Fruit fly (Drosophila melanogaster) whole organism, wandering third instar larva: Measurements from ENCODE around the gene dwg.

Experiments
- Abd-B ChIP-seq: fragments of >200 bp; optimal IDR thresholded peaks from 2 replicates; lab custom pipeline; 2017; ENCODE audit warnings: missing biosample characterization, missing genetic modification characterization
- CG9705 ChIP-seq: fragments of 200-800 bp; sonication (Bioruptor generic); optimal IDR thresholded peaks from 2 replicates; lab custom pipeline; 2018; ENCODE audit warnings: missing biosample characterization, mild to moderate bottlenecking, missing genetic modification characterization
- Dif ChIP-seq: fragments of 200-275, 200-300 bp; sonication (Bioruptor generic); optimal IDR thresholded peaks from 2 replicates; lab custom pipeline; 2018; ENCODE audit warnings: missing biosample characterization, missing genetic modification characterization; ENCODE audit not compliant: partially characterized antibody
- GATAd ChIP-seq: sonication (Bioruptor generic); optimal IDR thresholded peaks from 2 replicates; lab custom pipeline; 2016; ENCODE audit warnings: missing biosample characterization, missing genetic modification characterization
- HLH106 ChIP-seq: fragments of 200-800 bp; optimal IDR thresholded peaks from 3 replicates; lab custom pipeline; 2019; ENCODE audit warnings: missing biosample characterization, mild to moderate bottlenecking, missing genetic modification characterization, moderate library complexity
- Hr78 ChIP-seq: fragments of >200 bp; optimal IDR thresholded peaks from 2 replicates; lab custom pipeline; 2017; ENCODE audit warnings: missing biosample characterization, missing genetic modification characterization
- Hr83 ChIP-seq: fragments of 200-300 bp; sonication (Bioruptor generic); optimal IDR thresholded peaks from 2 replicates; lab custom pipeline; 2016; ENCODE audit warnings: missing biosample characterization, mild to moderate bottlenecking, missing genetic modification characterization, moderate library complexity; ENCODE audit not compliant: poor library complexity, severe bottlenecking
- Jra ChIP-seq: sonication (Bioruptor generic); optimal IDR thresholded peaks from 2 replicates; lab custom pipeline; 2016; ENCODE audit warnings: missing biosample characterization, missing genetic modification characterization
- Mio ChIP-seq: sonication (Bioruptor generic); optimal IDR thresholded peaks from 2 replicates; lab custom pipeline; 2016; ENCODE audit warnings: missing biosample characterization, missing genetic modification characterization
- Myc ChIP-seq: fragments of >200 bp; optimal IDR thresholded peaks from 2 replicates; lab custom pipeline; 2017
- N ChIP-seq: fragments of >200 bp; optimal IDR thresholded peaks from 2 replicates; lab custom pipeline; 2018; ENCODE audit warnings: missing biosample characterization, missing external identifiers, missing genetic modification characterization
- OdsH ChIP-seq: fragments of 200-800 bp; sonication (Bioruptor generic); optimal IDR thresholded peaks from 2 replicates; lab custom pipeline; 2016; ENCODE audit warnings: missing biosample characterization, mild to moderate bottlenecking, missing genetic modification characterization
- Rel ChIP-seq, 2 experiments: fragments of 200-800 bp; sonication (Bioruptor generic) in 1 of 2; optimal IDR thresholded peaks; 2 replicates in 1 of 2; 3 replicates in 1 of 2; lab custom pipeline; 2016 to 2019; ENCODE audit warnings: mild to moderate bottlenecking in 2 of 2, missing biosample characterization in 2 of 2, missing genetic modification characterization in 2 of 2, moderate library complexity in 1 of 2
- Sp1 ChIP-seq: fragments of 200-800 bp; sonication (Bioruptor generic); optimal IDR thresholded peaks from 3 replicates; lab custom pipeline; 2019; ENCODE audit warnings: missing biosample characterization, mild to moderate bottlenecking, missing genetic modification characterization, moderate library complexity
- Vsx2 ChIP-seq: fragments of 200-300, 225-300 bp; sonication (Bioruptor generic); optimal IDR thresholded peaks from 2 replicates; lab custom pipeline; 2018; ENCODE audit warnings: missing biosample characterization, missing genetic modification characterization; ENCODE audit not compliant: partially characterized antibody
- br ChIP-seq: fragments of 200-800 bp; sonication (Bioruptor generic); optimal IDR thresholded peaks from 2 replicates; lab custom pipeline; 2016; ENCODE audit warnings: missing biosample characterization, missing genetic modification characterization
- dl ChIP-seq, 2 experiments: fragments of 175-275, 200-275 bp in 1 of 2; fragments of 200-275 bp in 1 of 2; sonication (Bioruptor generic); optimal IDR thresholded peaks; lab custom pipeline; 2018; ENCODE audit warnings: mild to moderate bottlenecking in 2 of 2, missing biosample characterization in 2 of 2, missing genetic modification characterization in 2 of 2, moderate library complexity in 2 of 2; ENCODE audit not compliant: partially characterized antibody in 2 of 2, insufficient read depth in 1 of 2
- ey ChIP-seq: fragments of 200-800 bp; sonication (Bioruptor generic); optimal IDR thresholded peaks from 2 replicates; lab custom pipeline; 2016; ENCODE audit warnings: missing biosample characterization, missing genetic modification characterization
- foxo ChIP-seq, 2 experiments: fragments of 200-800 bp; sonication (Bioruptor generic); optimal IDR thresholded peaks; 2 replicates in 1 of 2; 3 replicates in 1 of 2; lab custom pipeline; 2016 to 2017; ENCODE audit warnings: missing biosample characterization in 2 of 2, missing genetic modification characterization in 2 of 2
- fru ChIP-seq: fragments of 200-800 bp; sonication (Bioruptor generic); optimal IDR thresholded peaks from 3 replicates; lab custom pipeline; 2016; ENCODE audit warnings: missing biosample characterization, mild to moderate bottlenecking, missing genetic modification characterization
- h ChIP-seq: fragments of 200-800 bp; sonication (Bioruptor generic); optimal IDR thresholded peaks from 3 replicates; lab custom pipeline; 2016; ENCODE audit warnings: missing biosample characterization, mild to moderate bottlenecking, missing genetic modification characterization
- jim ChIP-seq: fragments of 175-275, 200-325 bp; sonication (Bioruptor generic); optimal IDR thresholded peaks from 2 replicates; lab custom pipeline; 2016; ENCODE audit warnings: missing biosample characterization, mild to moderate bottlenecking, missing genetic modification characterization
- lola ChIP-seq: fragments of >200 bp; optimal IDR thresholded peaks from 2 replicates; lab custom pipeline; 2017; ENCODE audit warnings: missing biosample characterization, missing genetic modification characterization
- pan ChIP-seq: fragments of >200 bp; optimal IDR thresholded peaks from 2 replicates; lab custom pipeline; 2017
- psq ChIP-seq: fragments of 200-800 bp; sonication (Bioruptor generic); optimal IDR thresholded peaks from 3 replicates; lab custom pipeline; 2017; ENCODE audit warnings: missing biosample characterization, mild to moderate bottlenecking, missing genetic modification characterization, moderate library complexity
- rgr ChIP-seq: fragments of 200-800 bp; sonication (Bioruptor generic); optimal IDR thresholded peaks from 3 replicates; lab custom pipeline; 2016; ENCODE audit warnings: missing biosample characterization, mild to moderate bottlenecking, missing genetic modification characterization
- sage ChIP-seq: fragments of 200-800 bp; sonication (Bioruptor generic); optimal IDR thresholded peaks from 2 replicates; lab custom pipeline; 2016; ENCODE audit warnings: missing biosample characterization, mild to moderate bottlenecking, missing genetic modification characterization
- sv ChIP-seq: fragments of 200-800 bp; sonication (Bioruptor generic); optimal IDR thresholded peaks from 3 replicates; lab custom pipeline; 2016; ENCODE audit warnings: missing biosample characterization, missing genetic modification characterization
- tai ChIP-seq: sonication (Bioruptor generic); optimal IDR thresholded peaks from 2 replicates; lab custom pipeline; 2016; ENCODE audit warnings: missing biosample characterization, missing genetic modification characterization
- usp ChIP-seq: fragments of >200 bp; optimal IDR thresholded peaks from 2 replicates; lab custom pipeline; 2017; ENCODE audit warnings: missing biosample characterization, missing genetic modification characterization
- woc ChIP-seq: sonication (Bioruptor generic); optimal IDR thresholded peaks from 2 replicates; lab custom pipeline; 2016; ENCODE audit warnings: missing biosample characterization, mild to moderate bottlenecking, missing genetic modification characterization

The dwg gene

dm6 chrX:2713776-2714175 is 13.7 kb upstream of the dwg start, which contains the start of the genes CG2685 and CG2694:
TSS of gene CG2685 (minus strand) at chrX:2713960.
TSS of gene CG2694 (plus strand) at chrX:2714079.
- TF ChIP-seq Myc (lab: Kevin White, UChicago) (peak; percentile 24), rgr (GFP tag; lab: Kevin White, UChicago) (peak; percentile 9), ey (GFP tag; lab: Kevin White, UChicago) (no peak), foxo (GFP tag; optimal IDR thresholded peaks at IDR 0.05; lab: Kevin White, UChicago) (peak in 1 of 2 experiments; percentile 10)

dm6 chrX:2714730-2715129 is 12.8 kb upstream of the dwg start:
- TF ChIP-seq foxo (GFP tag; optimal IDR thresholded peaks at IDR 0.05; lab: Kevin White, UChicago) (no peak), h (GFP tag; lab: Kevin White, UChicago) (no peak), HLH106 (tag; lab: Kevin White, UChicago) (peak; percentile 14), Dif (GFP tag; lab: Kevin White, UChicago) (peak; percentile 84), dl (GFP tag; optimal IDR thresholded peaks at IDR 0.05; lab: Kevin White, UChicago; ENCODE audit: insufficient read depth in 1 of 2, partially characterized antibody in 2 of 2) (no peak), Vsx2 (GFP tag; lab: Kevin White, UChicago) (peak; percentile 96), Hr78 (GFP tag; lab: Kevin White, UChicago) (no peak)

dm6 chrX:2720122-2720521 is 7.4 kb upstream of the dwg start, which contains the start of gene CG2701:
TSS of gene CG2701 (minus strand) at chrX:2720327.
- TF ChIP-seq fru, result no peak
- TF ChIP-seq Abd-B (GFP tag; lab: Kevin White, UChicago), result no peak
- TF ChIP-seq Hr83 (GFP tag; lab: Kevin White, UChicago), result peak; percentile 42

dm6 chrX:2726420-2726819 is 1.1 kb upstream of the dwg start, which contains the start of gene vilya:
TSS of gene vilya (plus strand) at chrX:2726678.
- TF ChIP-seq Myc (lab: Kevin White, UChicago), result no peak
- TF ChIP-seq HLH106 (tag; lab: Kevin White, UChicago), result no peak
- no peak for TF ChIP-seq N (GFP tag; lab: Kevin White, UChicago)
- no peak for TF ChIP-seq tai (GFP tag; lab: Kevin White, UChicago)
- no peak for TF ChIP-seq Dif (GFP tag; lab: Kevin White, UChicago)
- TF ChIP-seq Vsx2 (GFP tag; lab: Kevin White, UChicago), result no peak
- TF ChIP-seq jim (GFP tag; lab: Kevin White, UChicago), result no peak
- no peak for TF ChIP-seq Rel (GFP tag; optimal IDR thresholded peaks at IDR 0.05; lab: Kevin White, UChicago)
- TF ChIP-seq Rel (tag; optimal IDR thresholded peaks at IDR 0.05; lab: Kevin White, UChicago), result no peak
- TF ChIP-seq usp, result no peak
- no peak for TF ChIP-seq lola (GFP tag; lab: Kevin White, UChicago)

- peak; percentile 17 for TF ChIP-seq ey (GFP tag; lab: Kevin White, UChicago)
- TF ChIP-seq psq (GFP tag; lab: Kevin White, UChicago), result peak; percentile 22
- peak; percentile 12 for TF ChIP-seq OdsH (GFP tag; lab: Kevin White, UChicago)
- TF ChIP-seq pan (lab: Kevin White, UChicago), result no peak
- peak; percentile 46 for TF ChIP-seq sv (GFP tag; lab: Kevin White, UChicago)
- peak; percentile 78 for TF ChIP-seq woc (GFP tag; lab: Kevin White, UChicago)
- peak; percentile 99 for TF ChIP-seq Myc (lab: Kevin White, UChicago)
- no peak for TF ChIP-seq fru
- peak; percentile 65 for TF ChIP-seq CG9705
- peak; percentile 65 for TF ChIP-seq Sp1 (GFP tag; lab: Kevin White, UChicago)
- no peak for TF ChIP-seq Vsx2 (GFP tag; lab: Kevin White, UChicago)
- TF ChIP-seq sage (GFP tag; lab: Kevin White, UChicago), result no peak
- TF ChIP-seq HLH106 (tag; lab: Kevin White, UChicago), result peak; percentile 79
These were observed 4.6 kb downstream of the dwg start, which contains the start of the genes ttm50 and CG2712 for dm6 chrX:2732127-2732526. TSS of gene ttm50 (minus strand) at chrX:2732190. TSS of gene CG2712 (plus strand) at chrX:2732469.

- TF ChIP-seq Jra (GFP tag; lab: Kevin White, UChicago) (no peak), foxo (GFP tag; optimal IDR thresholded peaks at IDR 0.05; lab: Kevin White, UChicago) (no peak), HLH106 (tag; lab: Kevin White, UChicago) (no peak), pan (lab: Kevin White, UChicago) (no peak), OdsH (GFP tag; lab: Kevin White, UChicago) (no peak), tai (GFP tag; lab: Kevin White, UChicago) (no peak), woc (GFP tag; lab: Kevin White, UChicago) (peak; percentile 39), Dif (GFP tag; lab: Kevin White, UChicago) (no peak), Sp1 (GFP tag; lab: Kevin White, UChicago) (no peak), Myc (lab: Kevin White, UChicago) (peak; percentile 94), jim (GFP tag; lab: Kevin White, UChicago) (no peak), Mio (no peak), rgr (GFP tag; lab: Kevin White, UChicago) (no peak), lola (GFP tag; lab: Kevin White, UChicago) (no peak), sage (GFP tag; lab: Kevin White, UChicago) (no peak), Vsx2 (GFP tag; lab: Kevin White, UChicago) (no peak), GATAd (GFP tag; lab: Kevin White, UChicago) (no peak), usp (no peak), br (GFP tag; lab: Kevin White, UChicago) (no peak), h (GFP tag; lab: Kevin White, UChicago) (no peak), Rel (GFP tag; optimal IDR thresholded peaks at IDR 0.05; lab: Kevin White, UChicago) (no peak), Rel (tag; optimal IDR thresholded peaks at IDR 0.05; lab: Kevin White, UChicago) (peak; percentile 5), CG9705 (no peak)
These were observed 11.2 kb downstream of the dwg start, which contains the start of gene crm for dm6 chrX:2738663-2739062. TSS of gene crm (minus strand) at chrX:2738773.
